Worm (Caenorhabditis elegans) whole organism, L4/young adult: ENCODE measurements around the gene C52E2.4.

Source experiments
- W03F9.2 ChIP-seq: fragments of 150-350 bp; optimal IDR thresholded peaks from 2 replicates; lab custom pipeline; 2014; ENCODE audit warnings: missing biosample characterization, missing genetic modification characterization
- dao-5 ChIP-seq: sonication (generic microtip); optimal IDR thresholded peaks from 2 replicates; lab custom pipeline; 2016; ENCODE audit warnings: missing genotype, missing genetic modification characterization, moderate library complexity, missing compliant biosample characterization
- him-1 ChIP-seq: sonication (generic microtip); optimal IDR thresholded peaks from 2 replicates; lab custom pipeline; 2016; ENCODE audit warnings: missing genotype, missing genetic modification reagents, missing genetic modification characterization, missing compliant biosample characterization

ce11 chrII:1844552-1844951 lies 1.6 kb downstream of the C52E2.4 start:
- TF ChIP-seq W03F9.2 (tag; lab: Kevin White, UChicago) (no peak), dao-5 (no peak), him-1 (tag; lab: Kevin White, UChicago) (no peak)
